Worm (Caenorhabditis elegans) whole organism, late embryonic: ENCODE data around the gene pals-20.

Experiments
- ahr-1 ChIP-seq: sonication (generic microtip); optimal IDR thresholded peaks from 2 replicates; lab custom pipeline; 2016; ENCODE audit warnings: missing genetic modification characterization, missing compliant biosample characterization
- ama-1 ChIP-seq: fragments of 150-350 bp; optimal IDR thresholded peaks from 2 replicates; lab custom pipeline; 2014
- ceh-24 ChIP-seq: sonication (generic microtip); optimal IDR thresholded peaks from 2 replicates; lab custom pipeline; 2016; ENCODE audit warnings: mild to moderate bottlenecking, missing genetic modification characterization, missing compliant biosample characterization
- ceh-45 ChIP-seq: fragments of 200-800 bp; sonication (Bioruptor generic); IDR thresholded peaks from 2 replicates; pipeline ENCODE4 v1.3.6; 2022; ENCODE audit warnings: missing genetic modification reagents, missing genetic modification characterization, missing compliant biosample characterization
- ceh-6 ChIP-seq: fragments of 200-800 bp; sonication (Bioruptor generic); optimal IDR thresholded peaks from 2 replicates; lab custom pipeline; 2018; ENCODE audit warnings: mild to moderate bottlenecking, missing genetic modification characterization, missing compliant biosample characterization
- fkh-10 ChIP-seq: fragments of 150-350 bp; optimal IDR thresholded peaks from 2 replicates; lab custom pipeline; 2014; ENCODE audit warnings: missing biosample characterization, missing genetic modification reagents, missing genetic modification characterization
- nfya-1 ChIP-seq: sonication (generic microtip); optimal IDR thresholded peaks from 2 replicates; lab custom pipeline; 2017; ENCODE audit warnings: missing genetic modification characterization, mild to moderate bottlenecking, missing compliant biosample characterization, antibody characterized with exemption, moderate library complexity
- nhr-11 ChIP-seq: fragments of 150-350 bp; optimal IDR thresholded peaks from 2 replicates; lab custom pipeline; 2014; ENCODE audit warnings: missing biosample characterization, missing genetic modification characterization
- pha-4 ChIP-seq: fragments of 150-350 bp; optimal IDR thresholded peaks from 2 replicates; lab custom pipeline; 2018; ENCODE audit warnings: missing biosample characterization, missing genetic modification reagents, missing genetic modification characterization
- tbx-7 ChIP-seq: sonication (generic microtip); optimal IDR thresholded peaks from 2 replicates; lab custom pipeline; 2016; ENCODE audit warnings: missing genotype, missing genetic modification characterization, missing compliant biosample characterization

- no peak for TF ChIP-seq ceh-24 (tag; lab: Kevin White, UChicago)
- no peak for TF ChIP-seq nhr-11
- TF ChIP-seq pha-4, result no peak
- no peak for TF ChIP-seq ceh-6 (GFP tag; lab: Kevin White, UChicago)
- TF ChIP-seq ama-1 (lab: Kevin White, UChicago), result no peak
- no peak for TF ChIP-seq ahr-1 (tag; lab: Kevin White, UChicago)
- no peak for TF ChIP-seq ceh-45
- no peak for TF ChIP-seq tbx-7 (tag; lab: Kevin White, UChicago)
- TF ChIP-seq fkh-10 (GFP tag; lab: Kevin White, UChicago), result no peak
- no peak for TF ChIP-seq nfya-1 (tag; lab: Kevin White, UChicago)
Observed at ce11 chrIII:1355320-1355719, 32.8 kb downstream of the pals-20 start, which contains the start of gene Y82E9BL.1.
